Worm (Caenorhabditis elegans) whole organism, midembryonic: ENCODE measurements around the gene F27C8.3.
"Not testable (repeated sequence)": the region's sequence is repeated elsewhere in the genome, so short reads cannot be mapped to it uniquely, and the experiment has no call there.

Experiments
- T22C8.4 ChIP-seq: fragments of 200-800 bp; sonication (Bioruptor generic); IDR thresholded peaks from 2 replicates; pipeline ENCODE4 v1.3.6; 2022; ENCODE audit warnings: missing genetic modification characterization, missing compliant biosample characterization
- cog-1 ChIP-seq: sonication (generic microtip); optimal IDR thresholded peaks from 2 replicates; lab custom pipeline; 2016; ENCODE audit warnings: missing genetic modification characterization, missing compliant biosample characterization
- flt-1 ChIP-seq: fragments of 200-800 bp; sonication (Bioruptor generic); IDR thresholded peaks from 2 replicates; pipeline ENCODE4 v1.3.6; 2022; ENCODE audit warnings: missing genetic modification characterization, missing compliant biosample characterization
- klf-2 ChIP-seq: fragments of 200-800 bp; sonication (Bioruptor generic); conservative IDR thresholded peaks from 2 replicates; pipeline ENCODE4 v1.3.6; 2022; ENCODE audit warnings: missing genetic modification reagents, missing genetic modification characterization, missing compliant biosample characterization
- med-1 ChIP-seq: sonication (generic microtip); optimal IDR thresholded peaks from 2 replicates; lab custom pipeline; 2017; ENCODE audit warnings: missing genetic modification characterization, mild to moderate bottlenecking, missing compliant biosample characterization, antibody characterized with exemption, missing genetic modification reagents; ENCODE audit not compliant: insufficient read depth
- ref-1 ChIP-seq: fragments of 200-800 bp; sonication (Bioruptor generic); conservative IDR thresholded peaks from 2 replicates; pipeline ENCODE4 v1.3.6; 2022; ENCODE audit warnings: missing genetic modification reagents, missing genetic modification characterization, missing compliant biosample characterization
- tab-1 ChIP-seq: fragments of 200-800 bp; sonication (Bioruptor generic); IDR thresholded peaks from 2 replicates; pipeline ENCODE4 v1.3.6; 2022; ENCODE audit warnings: missing genetic modification characterization, missing compliant biosample characterization
- ztf-23 ChIP-seq: fragments of 200-800 bp; sonication (Bioruptor generic); IDR thresholded peaks from 2 replicates; pipeline ENCODE4 v1.3.6; 2022; ENCODE audit warnings: missing genetic modification reagents, missing genetic modification characterization, missing compliant biosample characterization
- ztf-29 ChIP-seq: fragments of 200-800 bp; sonication (Bioruptor generic); IDR thresholded peaks from 2 replicates; pipeline ENCODE4 v1.3.6; 2022; ENCODE audit warnings: missing genetic modification reagents, missing genetic modification characterization, missing compliant biosample characterization

F27C8.3 gene

ce11 chrIV:9595779-9596406 lies at the start of gene F27C8.3, which contains the start of gene F27C8.2:
F27C8.3 (minus strand) TSS chrIV:9595879.
F27C8.2 (plus strand) TSS chrIV:9596356.
- not testable (repeated sequence) for TF ChIP-seq T22C8.4, ztf-29, ztf-23 (GFP tag; lab: Robert Waterston, UW)

ce11 chrIV:9643188-9643587 lies 47.5 kb upstream of the F27C8.3 start, which contains the start of gene degl-2:
degl-2 (plus strand) TSS chrIV:9643488.
- TF ChIP-seq klf-2 (GFP tag; lab: Robert Waterston, UW) (no peak), ztf-23 (GFP tag; lab: Robert Waterston, UW) (no peak), ztf-29 (GFP tag; lab: Robert Waterston, UW) (no peak), flt-1 (GFP tag; lab: Robert Waterston, UW) (no peak), cog-1 (no peak), tab-1 (GFP tag; lab: Robert Waterston, UW) (no peak), med-1 (GFP tag; lab: Kevin White, UChicago) (no peak), T22C8.4 (GFP tag; lab: Robert Waterston, UW) (no peak), ref-1 (GFP tag; lab: Robert Waterston, UW) (no peak)

ce11 chrIV:9641925-9642324 lies 46.2 kb upstream of the F27C8.3 start, which contains the start of gene del-2:
del-2 (minus strand) TSS chrIV:9642025.
- TF ChIP-seq ztf-23 (GFP tag; lab: Robert Waterston, UW), result no peak
- TF ChIP-seq cog-1, result no peak
- no peak for TF ChIP-seq flt-1 (GFP tag; lab: Robert Waterston, UW)
- no peak for TF ChIP-seq ref-1 (GFP tag; lab: Robert Waterston, UW)
- TF ChIP-seq tab-1 (GFP tag; lab: Robert Waterston, UW), result no peak
- TF ChIP-seq med-1 (GFP tag; lab: Kevin White, UChicago), result no peak
- no peak for TF ChIP-seq T22C8.4 (GFP tag; lab: Robert Waterston, UW)
- no peak for TF ChIP-seq klf-2 (GFP tag; lab: Robert Waterston, UW)
- no peak for TF ChIP-seq ztf-29 (GFP tag; lab: Robert Waterston, UW)

ce11 chrIV:9634848-9635247 lies 39.2 kb upstream of the F27C8.3 start, which contains the start of gene mca-1:
mca-1 (minus strand) TSS chrIV:9634948.
- no peak for TF ChIP-seq T22C8.4 (GFP tag; lab: Robert Waterston, UW)
- no peak for TF ChIP-seq ref-1 (GFP tag; lab: Robert Waterston, UW)
- TF ChIP-seq tab-1 (GFP tag; lab: Robert Waterston, UW), result no peak
- no peak for TF ChIP-seq flt-1 (GFP tag; lab: Robert Waterston, UW)
- no peak for TF ChIP-seq ztf-29 (GFP tag; lab: Robert Waterston, UW)
- no peak for TF ChIP-seq med-1 (GFP tag; lab: Kevin White, UChicago)
- no peak for TF ChIP-seq klf-2 (GFP tag; lab: Robert Waterston, UW)
- TF ChIP-seq ztf-23 (GFP tag; lab: Robert Waterston, UW), result no peak
- TF ChIP-seq cog-1, result no peak

- no peak for TF ChIP-seq med-1 (GFP tag; lab: Kevin White, UChicago)
Measured at ce11 chrIV:9633889-9634288, 38.2 kb upstream of the F27C8.3 start.

- TF ChIP-seq med-1 (GFP tag; lab: Kevin White, UChicago) (no peak), flt-1 (GFP tag; lab: Robert Waterston, UW) (no peak), ref-1 (GFP tag; lab: Robert Waterston, UW) (no peak), ztf-23 (GFP tag; lab: Robert Waterston, UW) (no peak), ztf-29 (GFP tag; lab: Robert Waterston, UW) (no peak), T22C8.4 (GFP tag; lab: Robert Waterston, UW) (no peak), tab-1 (GFP tag; lab: Robert Waterston, UW) (no peak), cog-1 (no peak), klf-2 (GFP tag; lab: Robert Waterston, UW) (no peak)
Measured at ce11 chrIV:9632966-9633494, 37.4 kb upstream of the F27C8.3 start.

- no peak for TF ChIP-seq ztf-29 (GFP tag; lab: Robert Waterston, UW)
Measured at ce11 chrIV:9632094-9632493, 36.4 kb upstream of the F27C8.3 start.

- TF ChIP-seq med-1 (GFP tag; lab: Kevin White, UChicago) (no peak), ztf-23 (GFP tag; lab: Robert Waterston, UW) (no peak), klf-2 (GFP tag; lab: Robert Waterston, UW) (no peak), ref-1 (GFP tag; lab: Robert Waterston, UW) (no peak), cog-1 (no peak), T22C8.4 (GFP tag; lab: Robert Waterston, UW) (no peak), tab-1 (GFP tag; lab: Robert Waterston, UW) (no peak), flt-1 (GFP tag; lab: Robert Waterston, UW) (no peak), ztf-29 (GFP tag; lab: Robert Waterston, UW) (no peak)
Measured at ce11 chrIV:9631579-9631978, 35.9 kb upstream of the F27C8.3 start.

ce11 chrIV:9627033-9627432 lies 31.4 kb upstream of the F27C8.3 start:
- no peak for TF ChIP-seq tab-1 (GFP tag; lab: Robert Waterston, UW)
- TF ChIP-seq flt-1 (GFP tag; lab: Robert Waterston, UW), result no peak
- TF ChIP-seq klf-2 (GFP tag; lab: Robert Waterston, UW), result no peak

- TF ChIP-seq T22C8.4 (GFP tag; lab: Robert Waterston, UW) (no peak), ref-1 (GFP tag; lab: Robert Waterston, UW) (no peak), tab-1 (GFP tag; lab: Robert Waterston, UW) (no peak), med-1 (GFP tag; lab: Kevin White, UChicago) (no peak)
Measured at ce11 chrIV:9625829-9626228, 30.1 kb upstream of the F27C8.3 start.
